Fruit fly (Drosophila melanogaster): Measurements from ENCODE around the gene CG14418.

DNA sequence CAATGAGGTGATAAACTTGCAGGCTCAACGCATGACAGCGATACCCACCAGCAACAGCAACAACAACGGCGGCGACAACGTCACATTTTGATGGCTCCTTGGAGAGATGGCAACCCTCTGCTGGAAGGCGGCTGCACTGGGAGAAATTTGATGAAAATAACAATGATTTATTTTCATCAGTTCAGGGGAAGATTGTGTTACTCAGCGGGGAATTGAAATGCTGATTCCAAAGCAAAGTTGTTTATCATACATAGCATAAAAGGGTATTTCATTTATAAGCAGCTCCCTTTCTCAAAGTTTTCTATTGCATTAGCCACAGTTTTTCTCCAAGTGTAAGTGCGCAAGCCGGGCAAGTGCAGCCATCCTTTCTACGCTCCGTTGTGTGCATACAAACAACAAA lies 2.8 kb downstream of the CG14418 start:
- TF ChIP-seq sv (GFP tag; optimal IDR thresholded peaks at IDR 0.05) (no peak), foxo (GFP tag; optimal IDR thresholded peaks at IDR 0.05) (no peak), dl (GFP tag; optimal IDR thresholded peaks at IDR 0.05; ENCODE audit: insufficient read depth in 1 of 2, partially characterized antibody in 2 of 2) (no peak), Jra (GFP tag; optimal IDR thresholded peaks at IDR 0.05) (no peak), Hr78 (GFP tag; optimal IDR thresholded peaks at IDR 0.05) (no peak), OdsH (GFP tag; optimal IDR thresholded peaks at IDR 0.05) (no peak), pan (optimal IDR thresholded peaks at IDR 0.05) (no peak), ey (GFP tag; optimal IDR thresholded peaks at IDR 0.05) (peak; percentile 10), Rel (GFP tag; optimal IDR thresholded peaks at IDR 0.05) (no peak), Rel (tag; optimal IDR thresholded peaks at IDR 0.05) (no peak), Myc (optimal IDR thresholded peaks at IDR 0.05) (no peak), N (GFP tag; optimal IDR thresholded peaks at IDR 0.05) (no peak), Abd-B (GFP tag; optimal IDR thresholded peaks at IDR 0.05) (no peak), Dfd (GFP tag; optimal IDR thresholded peaks at IDR 0.05) (no peak), Sp1 (GFP tag; optimal IDR thresholded peaks at IDR 0.05) (no peak)
